Fruit fly (Drosophila melanogaster): Measurements from ENCODE around the gene CG1631.

The CG1631 gene

DNA sequence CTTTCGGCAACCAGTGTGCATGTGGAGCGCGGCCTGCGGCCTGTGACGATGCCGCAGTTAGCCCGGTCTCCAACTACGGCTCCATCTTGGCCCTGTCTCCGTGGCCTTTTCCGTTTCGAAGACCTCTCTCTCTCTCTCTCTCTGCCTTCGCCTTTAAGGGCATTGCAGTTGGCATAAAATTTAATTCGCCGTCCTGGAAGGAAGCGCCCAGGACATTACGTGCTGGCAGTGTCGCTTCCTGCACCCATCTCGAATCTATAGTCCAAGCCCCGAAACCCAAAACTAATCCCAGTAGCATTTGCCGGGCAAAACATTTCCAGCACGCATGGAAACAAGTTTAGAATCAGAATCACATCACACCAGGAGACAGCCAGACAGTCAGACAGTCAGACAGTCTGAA, at the start of gene CG1631:
Gene CG1631, plus strand, starts transcription at position 301 of the 400 bp plus-strand sequence.
- TF ChIP-seq Myc (optimal IDR thresholded peaks at IDR 0.05), result no peak
- no peak for TF ChIP-seq h (optimal IDR thresholded peaks at IDR 0.05)
- no peak for TF ChIP-seq ttk (optimal IDR thresholded peaks at IDR 0.05)
- TF ChIP-seq insv (optimal IDR thresholded peaks at IDR 0.05), result no peak

DNA sequence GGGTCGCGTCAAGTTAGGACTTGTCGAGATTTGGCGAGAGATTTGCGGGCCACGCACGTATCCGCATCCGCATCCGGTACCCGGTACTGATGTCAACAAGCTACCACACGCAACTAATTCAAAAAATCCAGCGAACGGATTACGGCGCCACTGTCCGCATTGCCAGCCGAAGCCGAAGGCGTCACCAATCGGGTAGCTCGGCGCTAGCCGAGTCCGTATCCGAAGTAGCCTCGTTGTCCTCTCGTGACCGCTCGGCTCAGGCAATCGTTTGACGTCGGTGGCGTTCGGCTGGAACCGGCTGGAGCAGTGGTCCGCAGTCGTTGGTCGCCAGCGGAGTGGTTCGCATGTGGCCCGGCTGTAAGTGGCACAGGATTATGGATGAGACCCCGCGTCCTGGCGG, 3.0 kb downstream of the CG1631 start, which contains the start of gene CG1504:
Gene CG1504, minus strand, starts transcription at position 95 of the 400 bp plus-strand sequence.
- no peak for TF ChIP-seq insv (optimal IDR thresholded peaks at IDR 0.05)
- TF ChIP-seq Myc (optimal IDR thresholded peaks at IDR 0.05), result no peak
- TF ChIP-seq ttk (optimal IDR thresholded peaks at IDR 0.05), result no peak
- TF ChIP-seq h (optimal IDR thresholded peaks at IDR 0.05), result no peak
- no peak for TF ChIP-seq Sin3A (optimal IDR thresholded peaks at IDR 0.05)
- TF ChIP-seq psq (optimal IDR thresholded peaks at IDR 0.05), result no peak

DNA sequence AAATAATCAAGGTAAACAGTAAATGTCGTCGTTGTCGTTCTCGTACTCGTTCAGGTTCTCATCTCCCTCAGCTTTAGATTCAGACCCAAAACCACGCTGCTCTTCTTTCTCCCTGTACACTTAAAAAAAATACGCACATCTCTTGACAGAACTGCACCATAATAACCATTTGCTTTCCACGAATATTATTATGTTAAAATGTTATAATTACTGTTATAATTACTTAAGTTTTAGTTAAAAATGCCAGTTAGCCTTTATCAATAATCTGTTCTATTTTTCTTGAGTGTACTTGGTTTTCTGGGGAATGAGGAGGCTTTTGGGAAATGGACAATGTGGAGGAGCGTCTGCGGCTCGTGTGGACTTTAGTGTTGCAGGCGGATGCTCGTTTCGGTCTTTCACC, 15.0 kb downstream of the CG1631 start:
- TF ChIP-seq h (optimal IDR thresholded peaks at IDR 0.05) (no peak), Sin3A (optimal IDR thresholded peaks at IDR 0.05) (no peak), insv (optimal IDR thresholded peaks at IDR 0.05) (no peak), psq (optimal IDR thresholded peaks at IDR 0.05) (no peak), ttk (optimal IDR thresholded peaks at IDR 0.05) (no peak), Myc (optimal IDR thresholded peaks at IDR 0.05) (no peak)

DNA sequence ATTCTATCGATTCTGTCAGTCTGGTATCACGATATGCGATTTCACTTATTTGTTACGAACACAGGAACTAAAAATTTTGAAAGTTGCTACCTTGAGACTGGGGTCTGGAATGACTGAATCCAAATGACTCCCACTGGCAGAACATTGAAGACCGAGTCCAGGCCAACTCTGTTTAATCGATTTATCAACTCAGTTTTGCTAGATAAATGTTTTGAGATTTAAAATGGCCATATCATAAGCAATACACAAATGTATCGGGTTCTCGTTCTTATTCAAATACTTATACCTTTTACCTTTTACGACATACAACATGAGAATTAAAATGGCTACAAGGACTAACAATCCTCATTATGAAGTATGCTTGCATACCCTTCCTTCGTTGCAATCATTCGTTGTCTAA, 49.2 kb downstream of the CG1631 start, which contains the start of gene CG12679:
Gene CG12679, minus strand, starts transcription at position 101 of the 400 bp plus-strand sequence.
- TF ChIP-seq Sin3A (optimal IDR thresholded peaks at IDR 0.05) (no peak), h (optimal IDR thresholded peaks at IDR 0.05) (no peak), ttk (optimal IDR thresholded peaks at IDR 0.05) (no peak), Myc (optimal IDR thresholded peaks at IDR 0.05) (no peak), insv (optimal IDR thresholded peaks at IDR 0.05) (no peak), psq (optimal IDR thresholded peaks at IDR 0.05) (no peak)
